Worm (Caenorhabditis elegans) whole organism, L1 larva: ENCODE data around the gene R09E10.8.

Experiments
- C04F5.9 ChIP-seq: sonication (generic microtip); optimal IDR thresholded peaks from 2 replicates; lab custom pipeline; 2016; ENCODE audit warnings: missing genetic modification characterization, missing compliant biosample characterization
- C16A3.4 ChIP-seq: fragments of 150-350 bp; optimal IDR thresholded peaks from 2 replicates; lab custom pipeline; 2014; ENCODE audit warnings: missing biosample characterization, missing genetic modification characterization
- F16B12.6 ChIP-seq: fragments of 150-350 bp; optimal IDR thresholded peaks from 2 replicates; lab custom pipeline; 2014; ENCODE audit warnings: missing biosample characterization, missing genetic modification characterization
- aha-1 ChIP-seq: fragments of 150-350 bp; optimal IDR thresholded peaks from 2 replicates; lab custom pipeline; 2014; ENCODE audit warnings: missing biosample characterization, missing genetic modification characterization
- aly-2 ChIP-seq: fragments of 150-350 bp; optimal IDR thresholded peaks from 2 replicates; lab custom pipeline; 2014; ENCODE audit warnings: missing biosample characterization, missing genetic modification characterization
- ceh-63 ChIP-seq: fragments of 200-800 bp; sonication (Bioruptor generic); optimal IDR thresholded peaks from 2 replicates; lab custom pipeline; 2018; ENCODE audit warnings: mild to moderate bottlenecking, missing genetic modification characterization, missing compliant biosample characterization
- ceh-8 ChIP-seq: fragments of 200-800 bp; sonication (Bioruptor generic); optimal IDR thresholded peaks from 2 replicates; lab custom pipeline; 2018; ENCODE audit warnings: mild to moderate bottlenecking, missing genetic modification characterization, moderate library complexity, missing compliant biosample characterization
- ceh-82 ChIP-seq, 3 experiments: fragments of 150-350 bp in 1 of 3; sonication (generic microtip) in 2 of 3; optimal IDR thresholded peaks; 2 replicates each; lab custom pipeline; 2014 to 2017; ENCODE audit warnings: missing biosample characterization in 3 of 3, missing genetic modification characterization in 3 of 3
- ces-1 ChIP-seq: fragments of 150-350 bp; optimal IDR thresholded peaks from 2 replicates; lab custom pipeline; 2014; ENCODE audit warnings: missing biosample characterization, missing genetic modification reagents, missing genetic modification characterization
- dpl-1 ChIP-seq, 3 experiments: fragments of 150-350 bp in 2 of 3; sonication (generic microtip) in 1 of 3; optimal IDR thresholded peaks; 2 replicates each; lab custom pipeline; 2014 to 2017; ENCODE audit warnings: missing biosample characterization in 3 of 3, missing genetic modification characterization in 3 of 3, missing genetic modification reagents in 3 of 3
- dsc-1 ChIP-seq: sonication (generic microtip); optimal IDR thresholded peaks from 2 replicates; lab custom pipeline; 2016; ENCODE audit warnings: mild to moderate bottlenecking, missing genetic modification characterization, missing compliant biosample characterization
- efl-1 ChIP-seq, 4 experiments: fragments of 150-350 bp; optimal IDR thresholded peaks in 3 of 4; peaks in 1 of 4; 1 replicate in 1 of 4; 2 replicates in 3 of 4; lab custom pipeline; 2014; ENCODE audit warnings: missing biosample characterization in 2 of 4, missing genetic modification characterization in 2 of 4, missing genetic modification reagents in 2 of 4
- egl-13 ChIP-seq: sonication (generic microtip); optimal IDR thresholded peaks from 2 replicates; lab custom pipeline; 2016; ENCODE audit warnings: missing genotype, missing genetic modification reagents, missing genetic modification characterization, missing compliant biosample characterization
- egl-27 ChIP-seq, 2 experiments: fragments of 150-350 bp in 1 of 2; sonication (generic microtip); optimal IDR thresholded peaks; 3 replicates each; lab custom pipeline; 2017 to 2018; ENCODE audit warnings: missing biosample characterization in 2 of 2, missing genetic modification characterization in 2 of 2, missing genetic modification reagents in 2 of 2
- fkh-10 ChIP-seq: sonication (generic microtip); optimal IDR thresholded peaks from 2 replicates; lab custom pipeline; 2017; ENCODE audit warnings: missing biosample characterization, missing genetic modification reagents, missing genetic modification characterization
- fkh-8 ChIP-seq: sonication (generic microtip); optimal IDR thresholded peaks from 2 replicates; lab custom pipeline; 2016; ENCODE audit warnings: mild to moderate bottlenecking, missing genetic modification characterization, missing compliant biosample characterization
- grh-1 ChIP-seq: fragments of 200-800 bp; sonication (Bioruptor generic); IDR thresholded peaks from 2 replicates; pipeline ENCODE4 v1.3.6; 2022; ENCODE audit warnings: missing genetic modification reagents, missing genetic modification characterization, missing compliant biosample characterization
- hlh-4 ChIP-seq: sonication (generic microtip); optimal IDR thresholded peaks from 2 replicates; lab custom pipeline; 2016; ENCODE audit warnings: mild to moderate bottlenecking, missing genetic modification characterization, missing compliant biosample characterization
- hpl-2 ChIP-seq: fragments of 150-350 bp; optimal IDR thresholded peaks from 2 replicates; lab custom pipeline; 2014; ENCODE audit warnings: missing biosample characterization, missing genetic modification reagents, missing genetic modification characterization
- irx-1 ChIP-seq: sonication (generic microtip); optimal IDR thresholded peaks from 2 replicates; lab custom pipeline; 2016; ENCODE audit warnings: missing genetic modification characterization, missing compliant biosample characterization
- isw-1 ChIP-seq: fragments of 200-800 bp; sonication (Bioruptor generic); IDR thresholded peaks from 2 replicates; pipeline ENCODE4 v1.3.6; 2022; ENCODE audit warnings: missing genetic modification characterization, missing compliant biosample characterization
- jun-1 ChIP-seq: fragments of 150-350 bp; optimal IDR thresholded peaks from 2 replicates; lab custom pipeline; 2014; ENCODE audit warnings: missing biosample characterization, missing genetic modification reagents, missing genetic modification characterization
- lin-14 ChIP-seq: fragments of 200-800 bp; sonication (Bioruptor generic); optimal IDR thresholded peaks from 2 replicates; lab custom pipeline; 2018; ENCODE audit warnings: mild to moderate bottlenecking, missing genetic modification characterization, moderate library complexity, missing compliant biosample characterization
- lin-15B ChIP-seq: fragments of 150-350 bp; sonication (generic microtip); optimal IDR thresholded peaks from 3 replicates; lab custom pipeline; 2014; ENCODE audit warnings: missing biosample characterization, missing genetic modification characterization
- lin-35 ChIP-seq, 2 experiments: fragments of 150-350 bp; optimal IDR thresholded peaks; 2 replicates each; lab custom pipeline; 2014; ENCODE audit warnings: missing biosample characterization in 2 of 2, missing genetic modification characterization in 2 of 2, missing genetic modification reagents in 2 of 2
- lsy-2 ChIP-seq, 2 experiments: fragments of 150-350 bp; optimal IDR thresholded peaks; 2 replicates each; lab custom pipeline; 2014; ENCODE audit warnings: missing biosample characterization in 2 of 2, missing genetic modification characterization in 2 of 2
- mef-2 ChIP-seq: fragments of 150-350 bp; optimal IDR thresholded peaks from 2 replicates; lab custom pipeline; 2014; ENCODE audit warnings: missing biosample characterization, missing genetic modification characterization
- nhr-11 ChIP-seq: fragments of 150-350 bp; optimal IDR thresholded peaks from 2 replicates; lab custom pipeline; 2014; ENCODE audit warnings: missing biosample characterization, missing genetic modification characterization
- nhr-12 ChIP-seq: sonication (generic microtip); optimal IDR thresholded peaks from 2 replicates; lab custom pipeline; 2017; ENCODE audit warnings: missing biosample characterization, missing genetic modification characterization
- nhr-19 ChIP-seq: fragments of 200-800 bp; sonication (Bioruptor generic); conservative IDR thresholded peaks from 2 replicates; pipeline ENCODE4 v1.3.6; 2022; ENCODE audit warnings: missing genetic modification characterization, missing compliant biosample characterization
- nhr-20 ChIP-seq: sonication (generic microtip); optimal IDR thresholded peaks from 2 replicates; lab custom pipeline; 2016; ENCODE audit warnings: mild to moderate bottlenecking, missing genetic modification characterization, missing compliant biosample characterization
- nhr-28 ChIP-seq: fragments of 150-350 bp; optimal IDR thresholded peaks from 2 replicates; lab custom pipeline; 2014; ENCODE audit warnings: missing biosample characterization, missing genetic modification characterization
- nhr-71 ChIP-seq: sonication (generic microtip); optimal IDR thresholded peaks from 2 replicates; lab custom pipeline; 2016; ENCODE audit warnings: mild to moderate bottlenecking, missing genetic modification characterization, moderate library complexity, missing compliant biosample characterization
- nhr-76 ChIP-seq: sonication (generic microtip); optimal IDR thresholded peaks from 2 replicates; lab custom pipeline; 2017; ENCODE audit warnings: missing biosample characterization, missing genetic modification characterization
- nhr-77 ChIP-seq: fragments of 150-350 bp; optimal IDR thresholded peaks from 2 replicates; lab custom pipeline; 2014; ENCODE audit warnings: missing biosample characterization, missing genetic modification characterization
- nhr-85 ChIP-seq: sonication (generic microtip); peaks from one replicate; lab custom pipeline; 2016; ENCODE audit warnings: missing genetic modification characterization, inconsistent platforms, missing compliant biosample characterization
- pag-3 ChIP-seq: sonication (generic microtip); optimal IDR thresholded peaks from 2 replicates; lab custom pipeline; 2017; ENCODE audit warnings: missing genetic modification characterization, mild to moderate bottlenecking, missing compliant biosample characterization, antibody characterized with exemption, borderline replicate concordance; ENCODE audit not compliant: insufficient read depth
- pqm-1 ChIP-seq: sonication (generic microtip); optimal IDR thresholded peaks from 3 replicates; lab custom pipeline; 2017; ENCODE audit warnings: missing biosample characterization, missing genetic modification characterization
- rnt-1 ChIP-seq: sonication (generic microtip); optimal IDR thresholded peaks from 2 replicates; lab custom pipeline; 2016; ENCODE audit warnings: mild to moderate bottlenecking, missing genetic modification characterization, moderate library complexity, missing compliant biosample characterization
- snpc-4 ChIP-seq: fragments of 150-350 bp; optimal IDR thresholded peaks from 2 replicates; lab custom pipeline; 2014; ENCODE audit warnings: missing biosample characterization, missing genetic modification characterization
- sptf-1 ChIP-seq: fragments of 150-350 bp; optimal IDR thresholded peaks from 2 replicates; lab custom pipeline; 2014; ENCODE audit warnings: missing biosample characterization, missing genetic modification characterization
- tbx-2 ChIP-seq: sonication (generic microtip); optimal IDR thresholded peaks from 2 replicates; lab custom pipeline; 2016; ENCODE audit warnings: missing genetic modification characterization, missing compliant biosample characterization
- unc-130 ChIP-seq: fragments of 150-350 bp; optimal IDR thresholded peaks from 2 replicates; lab custom pipeline; 2017; ENCODE audit warnings: missing biosample characterization, missing genetic modification characterization, inconsistent platforms
- unc-30 ChIP-seq: sonication (generic microtip); optimal IDR thresholded peaks from 2 replicates; lab custom pipeline; 2017; ENCODE audit warnings: missing biosample characterization, missing genetic modification characterization
- unc-98 ChIP-seq: fragments of 200-800 bp; sonication (Bioruptor generic); IDR thresholded peaks from 2 replicates; pipeline ENCODE4 v1.3.6; 2022; ENCODE audit warnings: missing genetic modification characterization, missing compliant biosample characterization
- vab-15 ChIP-seq: sonication (generic microtip); optimal IDR thresholded peaks from 2 replicates; lab custom pipeline; 2017; ENCODE audit warnings: missing genotype, mild to moderate bottlenecking, missing genetic modification characterization, missing compliant biosample characterization
- zag-1 ChIP-seq: fragments of 150-350 bp; optimal IDR thresholded peaks from 2 replicates; lab custom pipeline; 2014; ENCODE audit warnings: missing biosample characterization, missing genetic modification characterization
- zip-4 ChIP-seq: fragments of 200-800 bp; sonication (Bioruptor generic); optimal IDR thresholded peaks from 2 replicates; lab custom pipeline; 2018; ENCODE audit warnings: mild to moderate bottlenecking, missing genetic modification characterization, moderate library complexity, missing compliant biosample characterization
- ztf-4 ChIP-seq: fragments of 150-350 bp; optimal IDR thresholded peaks from 2 replicates; lab custom pipeline; 2014; ENCODE audit warnings: missing biosample characterization, missing genetic modification characterization

R09E10.8 gene

DNA sequence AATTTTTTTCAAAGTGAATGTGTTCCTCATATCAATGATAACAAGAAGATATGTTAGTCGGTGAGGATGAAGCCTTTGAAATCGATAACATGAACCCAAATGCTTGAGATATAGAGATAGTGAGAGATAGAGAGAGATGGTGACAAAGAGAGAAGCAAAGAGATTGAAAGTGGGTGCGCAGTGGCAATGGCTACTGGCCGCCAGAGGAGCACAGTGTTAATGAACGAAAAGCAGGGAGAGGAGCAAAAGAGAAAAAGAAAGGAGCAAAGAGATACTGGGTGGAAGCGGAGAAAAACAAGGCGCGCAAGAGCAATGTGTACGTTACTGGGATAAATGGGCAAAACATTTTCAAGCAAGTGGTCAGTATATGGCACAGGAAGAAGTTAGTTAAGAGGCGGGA, 34.4 kb upstream of the R09E10.8 start (continued):
- TF ChIP-seq ceh-8 (GFP tag; lab: Kevin White, UChicago): no peak
- no peak for TF ChIP-seq egl-27 (tag; optimal IDR thresholded peaks at IDR 0.05; lab: Kevin White, UChicago)
- TF ChIP-seq aha-1 (tag; lab: Kevin White, UChicago): no peak
- TF ChIP-seq lin-14: peak; percentile 80
- peak in 2 of 3 experiments; percentile 14 to 63 for TF ChIP-seq ceh-82 (tag; optimal IDR thresholded peaks at IDR 0.05; lab: Kevin White, UChicago)
- TF ChIP-seq C04F5.9: no peak
- TF ChIP-seq nhr-12: no peak
- no peak for TF ChIP-seq nhr-20
- peak; percentile 24 for TF ChIP-seq dsc-1 (tag; lab: Kevin White, UChicago)
- TF ChIP-seq unc-30: no peak
- no peak for TF ChIP-seq F16B12.6 (tag; lab: Kevin White, UChicago)
- TF ChIP-seq nhr-28 (tag; lab: Kevin White, UChicago): no peak
- no peak for TF ChIP-seq C16A3.4 (tag; lab: Kevin White, UChicago)
- TF ChIP-seq hlh-4 (tag; lab: Kevin White, UChicago): no peak
- no peak for TF ChIP-seq pag-3
- TF ChIP-seq nhr-85 (tag; lab: Kevin White, UChicago): no peak
- TF ChIP-seq sptf-1 (tag; lab: Kevin White, UChicago): no peak
- TF ChIP-seq ceh-63 (GFP tag; lab: Kevin White, UChicago): no peak
- no peak for TF ChIP-seq nhr-19 (GFP tag; lab: Robert Waterston, UW)
- TF ChIP-seq zip-4 (GFP tag; lab: Kevin White, UChicago): no peak
- TF ChIP-seq lsy-2 (tag; optimal IDR thresholded peaks at IDR 0.05; lab: Kevin White, UChicago): peak; percentile 28 to 43
- no peak for TF ChIP-seq ztf-4 (tag; lab: Kevin White, UChicago)
- TF ChIP-seq nhr-77 (tag; lab: Kevin White, UChicago): no peak
- peak in 1 of 2 experiments; percentile 41 for TF ChIP-seq efl-1 (optimal IDR thresholded peaks at IDR 0.05; lab: Kevin White, UChicago)
- no peak for TF ChIP-seq efl-1 (GFP tag; optimal IDR thresholded peaks at IDR 0.05 in 1 of 2; lab: Kevin White, UChicago)
- peak; percentile 20 for TF ChIP-seq egl-13
- TF ChIP-seq nhr-11 (tag; lab: Kevin White, UChicago): no peak
- no peak for TF ChIP-seq snpc-4
- no peak for TF ChIP-seq dpl-1 (GFP tag; optimal IDR thresholded peaks at IDR 0.05; lab: Kevin White, UChicago)
- TF ChIP-seq mef-2: no peak
- peak in 1 of 2 experiments; percentile 22 for TF ChIP-seq lin-35 (GFP tag; optimal IDR thresholded peaks at IDR 0.05; lab: Kevin White, UChicago)
- TF ChIP-seq isw-1 (GFP tag; lab: Robert Waterston, UW): no peak
- no peak for TF ChIP-seq jun-1
- TF ChIP-seq rnt-1 (tag; lab: Kevin White, UChicago): peak; percentile 70
- peak; percentile 52 for TF ChIP-seq fkh-8

DNA sequence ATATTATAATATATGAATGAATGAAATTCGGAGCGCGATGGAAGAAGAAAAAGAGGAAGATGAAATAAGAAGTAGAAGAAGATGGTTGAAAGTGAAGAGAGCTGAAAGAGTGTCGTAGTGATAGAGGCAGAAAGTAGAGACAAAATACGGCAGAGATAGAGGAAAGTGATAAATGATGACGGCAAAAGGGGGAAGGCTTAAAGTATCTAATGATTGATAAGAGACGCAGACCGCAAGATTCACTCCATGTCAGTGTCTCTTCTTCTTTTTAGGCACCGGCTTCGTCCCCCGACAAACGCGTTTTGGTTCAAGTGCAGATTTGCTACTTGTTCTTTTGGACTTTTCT, 32.1 kb upstream of the R09E10.8 start:
- TF ChIP-seq zag-1 (tag; lab: Kevin White, UChicago) (no peak), nhr-85 (tag; lab: Kevin White, UChicago) (peak; percentile 68), nhr-19 (GFP tag; lab: Robert Waterston, UW) (peak; percentile 47), lin-35 (GFP tag; optimal IDR thresholded peaks at IDR 0.05; lab: Kevin White, UChicago) (peak in 1 of 2 experiments; percentile 50), pqm-1 (tag; lab: Kevin White, UChicago) (no peak), dpl-1 (GFP tag; optimal IDR thresholded peaks at IDR 0.05; lab: Kevin White, UChicago) (peak in 1 of 3 experiments; percentile 5), aha-1 (tag; lab: Kevin White, UChicago) (no peak), nhr-11 (tag; lab: Kevin White, UChicago) (peak; percentile 41), ztf-4 (tag; lab: Kevin White, UChicago) (no peak), zip-4 (GFP tag; lab: Kevin White, UChicago) (no peak), C04F5.9 (no peak), egl-13 (peak; percentile 75), ceh-63 (GFP tag; lab: Kevin White, UChicago) (no peak), unc-98 (GFP tag; lab: Robert Waterston, UW) (no peak), unc-130 (no peak), nhr-76 (tag; lab: Kevin White, UChicago) (no peak), hlh-4 (tag; lab: Kevin White, UChicago) (no peak), lsy-2 (tag; optimal IDR thresholded peaks at IDR 0.05; lab: Kevin White, UChicago) (peak; percentile 25 to 61), rnt-1 (tag; lab: Kevin White, UChicago) (peak; percentile 71), pag-3 (no peak), nhr-71 (tag; lab: Kevin White, UChicago) (peak; percentile 85), grh-1 (GFP tag; lab: Robert Waterston, UW) (peak; percentile 31), jun-1 (peak; percentile 87), irx-1 (no peak), vab-15 (tag; lab: Kevin White, UChicago) (no peak), ces-1 (GFP tag; lab: Kevin White, UChicago) (no peak), dsc-1 (tag; lab: Kevin White, UChicago) (peak; percentile 64), lin-15B (no peak), nhr-20 (peak; percentile 71), F16B12.6 (tag; lab: Kevin White, UChicago) (no peak), fkh-10 (no peak), hpl-2 (GFP tag; lab: Kevin White, UChicago) (peak; percentile 15), aly-2 (tag; lab: Kevin White, UChicago) (no peak), tbx-2 (tag; lab: Kevin White, UChicago) (peak; percentile 9)
